Worm (Caenorhabditis elegans) whole organism, mixed stage, embryonic: Measurements from ENCODE around the gene exc-15.

Experiments used
- ham-2 ChIP-seq: fragments of 200-800 bp; sonication (Bioruptor generic); optimal IDR thresholded peaks from 2 replicates; lab custom pipeline; 2018; ENCODE audit warnings: mild to moderate bottlenecking, missing genetic modification characterization, missing compliant biosample characterization
- lin-13 ChIP-seq: fragments of 150-350 bp; optimal IDR thresholded peaks from 2 replicates; lab custom pipeline; 2014; ENCODE audit warnings: missing biosample characterization, missing genetic modification characterization
- unc-39 ChIP-seq: fragments of 150-350 bp; optimal IDR thresholded peaks from 2 replicates; lab custom pipeline; 2014; ENCODE audit warnings: missing biosample characterization, missing genetic modification characterization

- TF ChIP-seq unc-39 (tag; lab: Kevin White, UChicago) (no peak), ham-2 (GFP tag; lab: Kevin White, UChicago) (no peak), lin-13 (tag; lab: Kevin White, UChicago) (no peak)
Observed at ce11 chrV:4501974-4502373, 18.7 kb downstream of the exc-15 start.
